Worm (Caenorhabditis elegans) whole organism, young adult: ENCODE data around the gene ttn-1.

Source experiments
- B0261.1 ChIP-seq: sonication (generic microtip); optimal IDR thresholded peaks from 2 replicates; lab custom pipeline; 2016; ENCODE audit warnings: mild to moderate bottlenecking, missing genetic modification characterization, moderate library complexity, missing compliant biosample characterization
- C06A6.2 ChIP-seq: fragments of 200-800 bp; sonication (Bioruptor generic); conservative IDR thresholded peaks from 2 replicates; pipeline ENCODE4 v1.3.6; 2022; ENCODE audit warnings: missing genetic modification characterization, missing compliant biosample characterization
- D2030.7 ChIP-seq: fragments of 200-800 bp; sonication (Bioruptor generic); IDR thresholded peaks from 2 replicates; pipeline ENCODE4 v1.3.6; 2022; ENCODE audit warnings: missing genetic modification reagents, missing genetic modification characterization, missing compliant biosample characterization
- F22D6.2 ChIP-seq: sonication (generic microtip); optimal IDR thresholded peaks from 2 replicates; lab custom pipeline; 2016; ENCODE audit warnings: mild to moderate bottlenecking, missing genetic modification characterization, missing compliant biosample characterization
- F33H1.4 ChIP-seq: fragments of 200-800 bp; sonication (Bioruptor generic); IDR thresholded peaks from 2 replicates; pipeline ENCODE4 v1.3.6; 2022; ENCODE audit warnings: missing genetic modification reagents, missing genetic modification characterization, missing compliant biosample characterization
- F37B4.10 ChIP-seq: fragments of 200-800 bp; sonication (Bioruptor generic); IDR thresholded peaks from 2 replicates; pipeline ENCODE4 v1.3.6; 2022; ENCODE audit warnings: missing genetic modification characterization, missing compliant biosample characterization
- F57A8.1 ChIP-seq: fragments of 200-800 bp; sonication (Bioruptor generic); optimal IDR thresholded peaks from 2 replicates; lab custom pipeline; 2018; ENCODE audit warnings: mild to moderate bottlenecking, missing genetic modification characterization, moderate library complexity, missing compliant biosample characterization
- T07F8.4 ChIP-seq: sonication (generic microtip); optimal IDR thresholded peaks from 2 replicates; lab custom pipeline; 2016; ENCODE audit warnings: mild to moderate bottlenecking, missing genetic modification characterization, moderate library complexity, missing compliant biosample characterization
- Y67H2A.10 ChIP-seq: fragments of 200-800 bp; sonication (Bioruptor generic); conservative IDR thresholded peaks from 2 replicates; pipeline ENCODE4 v1.3.6; 2022; ENCODE audit warnings: missing genetic modification reagents, missing genetic modification characterization, missing compliant biosample characterization
- akir-1 ChIP-seq: fragments of 200-800 bp; sonication (Bioruptor generic); optimal IDR thresholded peaks from 2 replicates; lab custom pipeline; 2018; ENCODE audit warnings: mild to moderate bottlenecking, missing genetic modification characterization, moderate library complexity, missing compliant biosample characterization
- aptf-2 ChIP-seq: fragments of 200-800 bp; sonication (Bioruptor generic); conservative IDR thresholded peaks from 2 replicates; pipeline ENCODE4 v1.3.6; 2022; ENCODE audit warnings: missing genetic modification reagents, missing genetic modification characterization, missing compliant biosample characterization
- aptf-3 ChIP-seq: fragments of 200-800 bp; sonication (Bioruptor generic); IDR thresholded peaks from 2 replicates; pipeline ENCODE4 v1.3.6; 2022; ENCODE audit warnings: missing genetic modification characterization, missing compliant biosample characterization
- atf-7 ChIP-seq: sonication (generic microtip); optimal IDR thresholded peaks from 2 replicates; lab custom pipeline; 2017; ENCODE audit warnings: mild to moderate bottlenecking, missing genetic modification characterization, missing compliant biosample characterization
- attf-3 ChIP-seq: fragments of 200-800 bp; sonication (Bioruptor generic); conservative IDR thresholded peaks from 2 replicates; pipeline ENCODE4 v1.3.6; 2022; ENCODE audit warnings: missing genetic modification reagents, missing genetic modification characterization, missing compliant biosample characterization
- bed-1 ChIP-seq: fragments of 200-800 bp; sonication (Bioruptor generic); IDR thresholded peaks from 2 replicates; pipeline ENCODE4 v1.3.6; 2022; ENCODE audit warnings: missing genetic modification reagents, missing genetic modification characterization, missing compliant biosample characterization
- ceh-27 ChIP-seq: fragments of 200-800 bp; sonication (Bioruptor generic); optimal IDR thresholded peaks from 2 replicates; lab custom pipeline; 2018; ENCODE audit warnings: mild to moderate bottlenecking, missing genetic modification characterization, moderate library complexity, missing compliant biosample characterization
- ceh-40 ChIP-seq: fragments of 200-800 bp; sonication (Bioruptor generic); IDR thresholded peaks from 2 replicates; pipeline ENCODE4 v1.3.6; 2022; ENCODE audit warnings: missing genetic modification characterization, missing compliant biosample characterization
- ceh-58 ChIP-seq: fragments of 200-800 bp; sonication (Bioruptor generic); IDR thresholded peaks from 2 replicates; pipeline ENCODE4 v1.3.6; 2022; ENCODE audit warnings: missing genetic modification characterization, missing compliant biosample characterization
- ceh-91 ChIP-seq: fragments of 200-800 bp; sonication (Bioruptor generic); IDR thresholded peaks from 2 replicates; pipeline ENCODE4 v1.3.6; 2022; ENCODE audit warnings: missing genetic modification reagents, missing genetic modification characterization, missing compliant biosample characterization
- dpff-1 ChIP-seq: sonication (generic microtip); optimal IDR thresholded peaks from 2 replicates; lab custom pipeline; 2017; ENCODE audit warnings: mild to moderate bottlenecking, missing genetic modification characterization, missing compliant biosample characterization
- egl-18 ChIP-seq: fragments of 200-800 bp; sonication (Bioruptor generic); IDR thresholded peaks from 2 replicates; pipeline ENCODE4 v1.3.6; 2022; ENCODE audit warnings: missing genetic modification reagents, missing genetic modification characterization, missing compliant biosample characterization
- egrh-3 ChIP-seq: fragments of 200-800 bp; sonication (Bioruptor generic); IDR thresholded peaks from 2 replicates; pipeline ENCODE4 v1.3.6; 2022; ENCODE audit warnings: missing genetic modification reagents, missing genetic modification characterization, missing compliant biosample characterization
- fkh-3 ChIP-seq: sonication (generic microtip); optimal IDR thresholded peaks from 2 replicates; lab custom pipeline; 2016; ENCODE audit warnings: mild to moderate bottlenecking, missing genetic modification characterization, missing compliant biosample characterization
- hmg-20 ChIP-seq: fragments of 200-800 bp; sonication (Bioruptor generic); IDR thresholded peaks from 2 replicates; pipeline ENCODE4 v1.3.6; 2022; ENCODE audit warnings: missing genetic modification reagents, missing genetic modification characterization, missing compliant biosample characterization
- let-526 ChIP-seq: fragments of 200-800 bp; sonication (Bioruptor generic); IDR thresholded peaks from 2 replicates; pipeline ENCODE4 v1.3.6; 2022; ENCODE audit warnings: missing genetic modification reagents, missing genetic modification characterization, missing compliant biosample characterization
- let-607 ChIP-seq, 2 experiments: fragments of 200-800 bp in 1 of 2; sonication (Bioruptor generic) in 1 of 2; sonication (generic microtip) in 1 of 2; optimal IDR thresholded peaks; 2 replicates each; lab custom pipeline; 2016 to 2018; ENCODE audit warnings: mild to moderate bottlenecking in 2 of 2, missing compliant biosample characterization in 2 of 2, missing genetic modification characterization in 2 of 2, moderate library complexity in 2 of 2, missing genotype in 1 of 2
- lin-40 ChIP-seq: sonication (generic microtip); optimal IDR thresholded peaks from 2 replicates; lab custom pipeline; 2016; ENCODE audit warnings: missing genetic modification characterization, mild to moderate bottlenecking, missing compliant biosample characterization, missing genotype, missing genetic modification reagents
- lir-1 ChIP-seq: fragments of 200-800 bp; sonication (Bioruptor generic); conservative IDR thresholded peaks from 2 replicates; pipeline ENCODE4 v1.3.6; 2022; ENCODE audit warnings: missing genetic modification reagents, missing genetic modification characterization, missing compliant biosample characterization
- lsy-27 ChIP-seq: sonication (generic microtip); optimal IDR thresholded peaks from 2 replicates; lab custom pipeline; 2017; ENCODE audit warnings: missing genetic modification characterization, mild to moderate bottlenecking, missing compliant biosample characterization, antibody characterized with exemption, missing genotype, borderline replicate concordance; ENCODE audit not compliant: insufficient read depth
- mel-28 ChIP-seq: sonication (generic microtip); optimal IDR thresholded peaks from 2 replicates; lab custom pipeline; 2016; ENCODE audit warnings: borderline replicate concordance, mild to moderate bottlenecking, missing genetic modification characterization, missing compliant biosample characterization
- nfya-1 ChIP-seq: sonication (generic microtip); optimal IDR thresholded peaks from 2 replicates; lab custom pipeline; 2017; ENCODE audit warnings: antibody characterized with exemption, missing compliant biosample characterization, missing genetic modification characterization, borderline replicate concordance; ENCODE audit not compliant: insufficient read depth
- nfyb-1 ChIP-seq: fragments of 200-800 bp; sonication (Bioruptor generic); IDR thresholded peaks from 2 replicates; pipeline ENCODE4 v1.3.6; 2022; ENCODE audit warnings: missing genetic modification reagents, missing genetic modification characterization, missing compliant biosample characterization
- nhr-120 ChIP-seq: fragments of 200-800 bp; sonication (Bioruptor generic); IDR thresholded peaks from 2 replicates; pipeline ENCODE4 v1.3.6; 2022; ENCODE audit warnings: missing genetic modification characterization, missing compliant biosample characterization
- sdz-38 ChIP-seq: sonication (generic microtip); optimal IDR thresholded peaks from 2 replicates; lab custom pipeline; 2016; ENCODE audit warnings: missing genotype, missing genetic modification characterization, missing compliant biosample characterization
- snpc-3.4 ChIP-seq: sonication (generic microtip); optimal IDR thresholded peaks from 2 replicates; lab custom pipeline; 2017; ENCODE audit warnings: missing genetic modification characterization, mild to moderate bottlenecking, missing compliant biosample characterization, antibody characterized with exemption, moderate library complexity, missing genotype, missing genetic modification reagents
- tbx-9 ChIP-seq: sonication (generic microtip); optimal IDR thresholded peaks from 2 replicates; lab custom pipeline; 2016; ENCODE audit warnings: borderline replicate concordance, missing genetic modification characterization, inconsistent platforms, missing compliant biosample characterization
- ztf-26 ChIP-seq: sonication (generic microtip); optimal IDR thresholded peaks from 2 replicates; lab custom pipeline; 2017; ENCODE audit warnings: missing genetic modification characterization, missing compliant biosample characterization
- ztf-28 ChIP-seq: fragments of 200-800 bp; sonication (Bioruptor generic); IDR thresholded peaks from 2 replicates; pipeline ENCODE4 v1.3.6; 2022; ENCODE audit warnings: missing genetic modification reagents, missing genetic modification characterization, missing compliant biosample characterization
- ztf-3 ChIP-seq: fragments of 200-800 bp; sonication (Bioruptor generic); optimal IDR thresholded peaks from 2 replicates; lab custom pipeline; 2018; ENCODE audit warnings: mild to moderate bottlenecking, missing genetic modification characterization, missing compliant biosample characterization

ttn-1 gene

ce11 chrV:6238347-6238746, 35.9 kb upstream of the ttn-1 start (continued):
- TF ChIP-seq tbx-9 (tag; lab: Kevin White, UChicago), result no peak
- no peak for TF ChIP-seq ztf-28
- TF ChIP-seq F22D6.2 (tag; lab: Kevin White, UChicago), result no peak

ce11 chrV:6234876-6235275, 32.4 kb upstream of the ttn-1 start, which contains the start of gene K08B12.3:
Gene K08B12.3, plus strand, starts transcription at chrV:6235176.
- no peak for TF ChIP-seq mel-28 (tag; lab: Kevin White, UChicago)
- TF ChIP-seq atf-7 (tag; lab: Kevin White, UChicago), result no peak
- TF ChIP-seq dpff-1 (tag; lab: Kevin White, UChicago), result no peak
- no peak for TF ChIP-seq tbx-9 (tag; lab: Kevin White, UChicago)
- TF ChIP-seq hmg-20 (GFP tag; lab: Robert Waterston, UW), result no peak
- no peak for TF ChIP-seq T07F8.4 (tag; lab: Kevin White, UChicago)
- TF ChIP-seq B0261.1 (tag; lab: Kevin White, UChicago), result no peak
- TF ChIP-seq aptf-2 (GFP tag; lab: Robert Waterston, UW), result no peak
- TF ChIP-seq let-607 (tag; optimal IDR thresholded peaks at IDR 0.05; lab: Kevin White, UChicago), result no peak
- TF ChIP-seq F33H1.4 (GFP tag; lab: Robert Waterston, UW), result no peak
- TF ChIP-seq aptf-3 (GFP tag; lab: Robert Waterston, UW), result no peak
- TF ChIP-seq nhr-120 (GFP tag; lab: Robert Waterston, UW), result no peak
- no peak for TF ChIP-seq C06A6.2 (GFP tag; lab: Robert Waterston, UW)
- TF ChIP-seq, all 124 proteins: peak for 0

ce11 chrV:6233952-6234351, 31.5 kb upstream of the ttn-1 start:
- no peak for TF ChIP-seq lsy-27
- TF ChIP-seq F37B4.10 (GFP tag; lab: Robert Waterston, UW), result no peak
- TF ChIP-seq nfyb-1 (GFP tag; lab: Robert Waterston, UW), result no peak
- no peak for TF ChIP-seq D2030.7 (GFP tag; lab: Robert Waterston, UW)
- TF ChIP-seq lir-1 (GFP tag; lab: Robert Waterston, UW), result no peak
- TF ChIP-seq nfya-1 (tag; lab: Kevin White, UChicago), result no peak
- no peak for TF ChIP-seq bed-1 (GFP tag; lab: Robert Waterston, UW)
- no peak for TF ChIP-seq ceh-40 (GFP tag; lab: Robert Waterston, UW)
- TF ChIP-seq ztf-3 (GFP tag; lab: Kevin White, UChicago), result no peak
- TF ChIP-seq lin-40 (tag; lab: Kevin White, UChicago), result no peak
- no peak for TF ChIP-seq snpc-3.4
- TF ChIP-seq ztf-26 (tag; lab: Kevin White, UChicago), result no peak
- no peak for TF ChIP-seq ceh-27
- TF ChIP-seq let-526 (GFP tag; lab: Robert Waterston, UW), result no peak
- TF ChIP-seq Y67H2A.10 (GFP tag; lab: Robert Waterston, UW), result no peak

ce11 chrV:6232886-6233285, 30.5 kb upstream of the ttn-1 start:
- no peak for TF ChIP-seq lsy-27
- TF ChIP-seq egrh-3, result no peak
- no peak for TF ChIP-seq ceh-91
- no peak for TF ChIP-seq akir-1 (GFP tag; lab: Kevin White, UChicago)
- TF ChIP-seq egl-18, result no peak
- no peak for TF ChIP-seq fkh-3
- TF ChIP-seq ceh-58 (GFP tag; lab: Robert Waterston, UW), result no peak
- no peak for TF ChIP-seq sdz-38
- TF ChIP-seq attf-3, result no peak
- no peak for TF ChIP-seq F57A8.1 (GFP tag; lab: Kevin White, UChicago)
- TF ChIP-seq, all 124 proteins: peak for 0
